Fruit fly (Drosophila melanogaster) whole organism, embryonic: Measurements from ENCODE around the gene CG13053.
A peak's percentile ranks its signal among the peaks of the same experiment; 100 is the strongest.

Experiments used
- Abd-B ChIP-seq: fragments of 200-800 bp; sonication (Bioruptor generic); optimal IDR thresholded peaks from 2 replicates; lab custom pipeline; 2018; ENCODE audit warnings: missing biosample characterization, mild to moderate bottlenecking, missing genetic modification characterization, moderate library complexity
- BtbVII ChIP-seq: fragments of 200-800 bp; sonication (Bioruptor generic); optimal IDR thresholded peaks from 3 replicates; lab custom pipeline; 2017; ENCODE audit warnings: missing biosample characterization, mild to moderate bottlenecking, missing genetic modification characterization
- C15 ChIP-seq: fragments of 200-800 bp; sonication (Bioruptor generic); IDR thresholded peaks from 3 replicates; pipeline ENCODE4 v1.3.6; 2022; ENCODE audit warnings: missing biosample characterization, missing genetic modification characterization
- CG10321 ChIP-seq: fragments of 200-800 bp; sonication (Bioruptor generic); IDR thresholded peaks from 2 replicates; pipeline ENCODE4 v1.3.6; 2022; ENCODE audit warnings: missing biosample characterization, missing genetic modification characterization
- CG10979 ChIP-seq: fragments of 200-800 bp; sonication (Bioruptor generic); optimal IDR thresholded peaks from 2 replicates; lab custom pipeline; 2018; ENCODE audit warnings: missing biosample characterization, mild to moderate bottlenecking, missing genetic modification characterization, moderate library complexity
- CG11247 ChIP-seq: fragments of 200-800 bp; sonication (Bioruptor generic); IDR thresholded peaks from 2 replicates; pipeline ENCODE4 v1.3.6; 2022; ENCODE audit warnings: missing biosample characterization, missing genetic modification characterization
- CG12942 ChIP-seq: fragments of 200-800 bp; sonication (Bioruptor generic); optimal IDR thresholded peaks from 3 replicates; lab custom pipeline; 2016; ENCODE audit warnings: missing biosample characterization, missing genetic modification characterization
- CG13287 ChIP-seq: fragments of 200-800 bp; sonication (Bioruptor generic); IDR thresholded peaks from 2 replicates; pipeline ENCODE4 v1.3.6; 2022; ENCODE audit warnings: missing biosample characterization, missing genetic modification characterization; ENCODE audit not compliant: partially characterized antibody
- CG13296 ChIP-seq: fragments of 200-800 bp; sonication (Bioruptor generic); optimal IDR thresholded peaks from 3 replicates; lab custom pipeline; 2018; ENCODE audit warnings: missing biosample characterization, mild to moderate bottlenecking, missing genetic modification characterization
- CG14860 ChIP-seq: fragments of 200-800 bp; sonication (Bioruptor generic); IDR thresholded peaks from 3 replicates; pipeline ENCODE4 v1.3.6; 2022; ENCODE audit warnings: missing biosample characterization, missing genetic modification characterization; ENCODE audit not compliant: partially characterized antibody
- CG17802 ChIP-seq: fragments of 200-800 bp; sonication (Bioruptor generic); optimal IDR thresholded peaks from 2 replicates; lab custom pipeline; 2018; ENCODE audit warnings: missing biosample characterization, mild to moderate bottlenecking, missing genetic modification characterization, moderate library complexity
- CG2875 ChIP-seq: fragments of 200-800 bp; sonication (Bioruptor generic); optimal IDR thresholded peaks from 2 replicates; lab custom pipeline; 2017; ENCODE audit warnings: missing biosample characterization, mild to moderate bottlenecking, missing genetic modification characterization, missing genetic modification reagents
- CG32767 ChIP-seq: fragments of 200-800 bp; sonication (Bioruptor generic); IDR thresholded peaks from 2 replicates; pipeline ENCODE4 v1.3.6; 2022; ENCODE audit warnings: missing biosample characterization, missing genetic modification characterization
- CG3407 ChIP-seq: fragments of 200-800 bp; sonication (Bioruptor generic); optimal IDR thresholded peaks from 2 replicates; lab custom pipeline; 2018; ENCODE audit warnings: missing biosample characterization, mild to moderate bottlenecking, missing genetic modification characterization
- CG3838 ChIP-seq: fragments of 200-800 bp; sonication (Bioruptor generic); optimal IDR thresholded peaks from 3 replicates; lab custom pipeline; 2016; ENCODE audit warnings: missing biosample characterization, missing genetic modification characterization
- CG42726 ChIP-seq: fragments of 200-800 bp; sonication (Bioruptor generic); IDR thresholded peaks from 2 replicates; pipeline ENCODE4 v1.3.6; 2022; ENCODE audit warnings: missing biosample characterization, missing genetic modification characterization; ENCODE audit not compliant: partially characterized antibody
- CG6654 ChIP-seq: fragments of 200-800 bp; sonication (Bioruptor generic); optimal IDR thresholded peaks from 2 replicates; lab custom pipeline; 2017; ENCODE audit warnings: missing biosample characterization, mild to moderate bottlenecking, missing genetic modification characterization
- CkIIα-i1 ChIP-seq: fragments of 200-800 bp; sonication (Bioruptor generic); IDR thresholded peaks from 2 replicates; pipeline ENCODE4 v1.3.6; 2022; ENCODE audit warnings: missing biosample characterization, missing genetic modification characterization
- ERR ChIP-seq: fragments of 200-800 bp; sonication (Bioruptor generic); optimal IDR thresholded peaks from 2 replicates; lab custom pipeline; 2016; ENCODE audit warnings: missing biosample characterization, missing genetic modification characterization
- Ets97D ChIP-seq: fragments of 200-800 bp; sonication (Bioruptor generic); optimal IDR thresholded peaks from 3 replicates; lab custom pipeline; 2016; ENCODE audit warnings: missing biosample characterization, missing genetic modification characterization
- Fer2 ChIP-seq: fragments of 200-800 bp; sonication (Bioruptor generic); optimal IDR thresholded peaks from 2 replicates; lab custom pipeline; 2018; ENCODE audit warnings: missing biosample characterization, mild to moderate bottlenecking, missing genetic modification characterization, moderate library complexity
- Gug ChIP-seq: fragments of 200-800 bp; sonication (Bioruptor generic); IDR thresholded peaks from 4 replicates; pipeline ENCODE4 v1.3.6; 2022; ENCODE audit warnings: missing biosample characterization, missing genetic modification characterization
- Hr78 ChIP-seq, 2 experiments: fragments of 200-800 bp in 1 of 2; fragments of >200 bp in 1 of 2; sonication (Bioruptor generic) in 1 of 2; optimal IDR thresholded peaks; 2 replicates each; lab custom pipeline; 2017 to 2019; ENCODE audit warnings: missing biosample characterization in 2 of 2, missing genetic modification characterization in 2 of 2, mild to moderate bottlenecking in 1 of 2, moderate library complexity in 1 of 2
- MBD-R2 ChIP-seq: fragments of 200-800 bp; sonication (Bioruptor generic); IDR thresholded peaks from 2 replicates; pipeline ENCODE4 v1.3.6; 2022; ENCODE audit warnings: missing biosample characterization, missing genetic modification characterization
- Nf-YB ChIP-seq: fragments of 200-800 bp; sonication (Bioruptor generic); optimal IDR thresholded peaks from 3 replicates; lab custom pipeline; 2019; ENCODE audit warnings: missing biosample characterization, mild to moderate bottlenecking, missing genetic modification characterization, moderate library complexity
- Sin3A ChIP-seq: fragments of >200 bp; optimal IDR thresholded peaks from 2 replicates; lab custom pipeline; 2018
- Spps ChIP-seq: fragments of 200-800 bp; sonication (Bioruptor generic); optimal IDR thresholded peaks from 2 replicates; lab custom pipeline; 2018; ENCODE audit warnings: missing biosample characterization, mild to moderate bottlenecking, missing genetic modification characterization
- Sry-δ ChIP-seq: fragments of 200-800 bp; sonication (Bioruptor generic); optimal IDR thresholded peaks from 2 replicates; lab custom pipeline; 2016; ENCODE audit warnings: missing biosample characterization, missing genetic modification characterization
- Vsx1 ChIP-seq: fragments of 200-800 bp; sonication (Bioruptor generic); optimal IDR thresholded peaks from 2 replicates; lab custom pipeline; 2017; ENCODE audit warnings: missing biosample characterization, mild to moderate bottlenecking, missing genetic modification characterization, missing genetic modification reagents
- bbx ChIP-seq: fragments of 200-800 bp; sonication (Bioruptor generic); IDR thresholded peaks from 2 replicates; pipeline ENCODE4 v1.3.6; 2022; ENCODE audit warnings: missing biosample characterization, missing genetic modification characterization; ENCODE audit not compliant: partially characterized antibody
- bigmax ChIP-seq: fragments of 200-800 bp; sonication (Bioruptor generic); optimal IDR thresholded peaks from 2 replicates; lab custom pipeline; 2018; ENCODE audit warnings: missing biosample characterization, mild to moderate bottlenecking, missing genetic modification characterization
- cg ChIP-seq: fragments of 200-800 bp; sonication (Bioruptor generic); optimal IDR thresholded peaks from 3 replicates; lab custom pipeline; 2019; ENCODE audit warnings: missing biosample characterization, mild to moderate bottlenecking, missing genetic modification characterization, moderate library complexity
- jigr1 ChIP-seq: fragments of 200-800 bp; sonication (Bioruptor generic); IDR thresholded peaks from 3 replicates; pipeline ENCODE4 v1.3.6; 2022; ENCODE audit warnings: missing biosample characterization, missing genetic modification characterization
- jumu ChIP-seq: fragments of 200-800 bp; sonication (Bioruptor generic); optimal IDR thresholded peaks from 3 replicates; lab custom pipeline; 2016; ENCODE audit warnings: missing biosample characterization, missing genetic modification characterization
- kni ChIP-seq: fragments of 200-800 bp; sonication (Bioruptor generic); optimal IDR thresholded peaks from 3 replicates; lab custom pipeline; 2017; ENCODE audit warnings: mild to moderate bottlenecking, missing biosample characterization, missing genetic modification reagents, missing genetic modification characterization
- lilli ChIP-seq: fragments of 200-800 bp; sonication (Bioruptor generic); optimal IDR thresholded peaks from 3 replicates; lab custom pipeline; 2016; ENCODE audit warnings: missing biosample characterization, missing genetic modification characterization
- lov ChIP-seq, 2 experiments: fragments of 200-800 bp in 1 of 2; fragments of >200 bp in 1 of 2; sonication (Bioruptor generic) in 1 of 2; IDR thresholded peaks in 1 of 2; optimal IDR thresholded peaks in 1 of 2; 2 replicates in 1 of 2; 3 replicates in 1 of 2; pipeline versions ENCODE4 v1.3.6 to Lab custom; 2017 to 2022; ENCODE audit warnings: missing biosample characterization in 1 of 2, missing genetic modification characterization in 1 of 2
- org-1 ChIP-seq: fragments of 200-800 bp; sonication (Bioruptor generic); optimal IDR thresholded peaks from 2 replicates; lab custom pipeline; 2017; ENCODE audit warnings: missing biosample characterization, missing genetic modification characterization
- p53 ChIP-seq: fragments of 200-800 bp; sonication (Bioruptor generic); optimal IDR thresholded peaks from 2 replicates; lab custom pipeline; 2016; ENCODE audit warnings: missing biosample characterization, missing genetic modification characterization
- tll ChIP-seq, 2 experiments: fragments of 200-800 bp in 1 of 2; fragments of >200 bp in 1 of 2; sonication (Bioruptor generic) in 1 of 2; optimal IDR thresholded peaks; 2 replicates each; lab custom pipeline; 2017 to 2019; ENCODE audit warnings: missing biosample characterization in 2 of 2, missing genetic modification characterization in 2 of 2, mild to moderate bottlenecking in 1 of 2, moderate library complexity in 1 of 2
- tna ChIP-seq: fragments of 200-800 bp; sonication (Bioruptor generic); IDR thresholded peaks from 2 replicates; pipeline ENCODE4 v1.3.6; 2022; ENCODE audit warnings: missing biosample characterization, missing genetic modification characterization; ENCODE audit not compliant: partially characterized antibody
- ttk ChIP-seq: fragments of 200-800 bp; sonication (Bioruptor generic); IDR thresholded peaks from 2 replicates; pipeline ENCODE4 v2.1.2; 2022; ENCODE audit warnings: missing biosample characterization, missing genetic modification characterization
- wor ChIP-seq: fragments of 200-800 bp; sonication (Bioruptor generic); IDR thresholded peaks from 2 replicates; pipeline ENCODE4 v1.3.6; 2022; ENCODE audit warnings: missing biosample characterization, missing genetic modification characterization
- z ChIP-seq: fragments of 200-800 bp; sonication (Bioruptor generic); IDR thresholded peaks from 3 replicates; pipeline ENCODE4 v1.3.6; 2022; ENCODE audit warnings: missing biosample characterization, missing genetic modification characterization
- zfh2 ChIP-seq: fragments of 200-800 bp; sonication (Bioruptor generic); optimal IDR thresholded peaks from 2 replicates; lab custom pipeline; 2016; ENCODE audit warnings: missing biosample characterization, missing genetic modification characterization

The CG13053 gene

DNA sequence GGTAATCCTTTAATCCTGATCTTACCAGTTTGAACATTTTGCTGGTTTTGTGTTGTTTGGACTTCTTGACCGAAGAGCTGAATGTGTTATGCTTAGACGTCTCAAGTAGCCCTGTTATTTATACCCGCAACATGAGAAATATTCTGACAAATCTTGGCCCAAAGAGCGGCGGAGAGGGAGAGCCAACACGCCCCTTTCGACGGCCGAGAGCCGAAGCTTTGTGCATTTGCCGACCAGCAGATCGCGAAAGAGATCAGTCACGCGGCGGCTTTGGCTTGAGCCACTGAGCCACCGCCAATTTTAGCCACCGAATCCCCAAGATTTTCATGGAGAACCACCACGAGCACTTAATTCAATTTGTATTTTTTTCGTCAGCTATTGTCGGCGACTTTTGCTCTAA lies 35.9 kb upstream of the CG13053 start, which contains the start of gene CG4962:
TSS of gene CG4962 (minus strand) at position 101 of the 400 bp plus-strand sequence.
- TF ChIP-seq CG11247: no peak
- TF ChIP-seq Hr78 (GFP tag; optimal IDR thresholded peaks at IDR 0.05; lab: Kevin White, UChicago): no peak
- TF ChIP-seq CG14860 (GFP tag; lab: Robert Waterston, UW): no peak
- TF ChIP-seq Spps (tag; lab: Kevin White, UChicago): no peak
- TF ChIP-seq Sry-δ (GFP tag; lab: Kevin White, UChicago): no peak
- TF ChIP-seq CG12942 (GFP tag; lab: Kevin White, UChicago): no peak
- TF ChIP-seq bbx (GFP tag; lab: Robert Waterston, UW): no peak

dm6 chr3L:16291678-16292077 lies 32.2 kb upstream of the CG13053 start:
- TF ChIP-seq z (GFP tag; lab: Robert Waterston, UW) (0 out of 3 replicates have a peak, but pooled peaks have one; percentile 17), Abd-B (GFP tag; lab: Kevin White, UChicago) (peak; percentile 11), CG42726 (GFP tag; lab: Robert Waterston, UW) (0 out of 2 replicates have a peak, but pooled peaks have one; percentile 34), MBD-R2 (GFP tag; lab: Robert Waterston, UW) (no peak), CG3407 (no peak), tna (GFP tag; lab: Robert Waterston, UW) (no peak), Fer2 (tag; lab: Kevin White, UChicago) (no peak), wor (GFP tag; lab: Robert Waterston, UW) (no peak), jumu (no peak), Vsx1 (GFP tag; lab: Kevin White, UChicago) (peak; percentile 49), CG13287 (GFP tag; lab: Robert Waterston, UW) (peak; percentile 10; the same call in 1 of the 2 replicates)
- TF ChIP-seq, all 482 proteins: peak for 5

DNA sequence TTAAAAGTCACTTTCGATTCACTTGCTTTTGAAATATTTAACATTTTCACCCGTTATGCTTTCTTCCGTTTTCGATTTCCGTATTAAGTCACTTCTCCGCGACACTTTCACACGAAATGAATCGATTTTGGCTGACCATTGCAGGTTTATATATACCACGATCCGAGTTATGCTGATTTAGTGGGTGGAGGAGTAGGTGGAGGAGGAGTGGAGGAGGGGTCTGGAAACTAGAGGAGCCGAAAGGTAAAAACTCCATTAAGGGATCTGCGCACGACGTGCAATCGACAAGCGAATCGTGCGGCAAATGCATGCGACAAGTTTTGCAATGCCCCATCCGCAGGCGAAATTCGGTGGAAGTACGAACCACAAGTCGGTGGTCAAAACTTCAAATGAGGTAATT lies 31.3 kb upstream of the CG13053 start, which contains the start of gene CG13045:
TSS of gene CG13045 (minus strand) at position 101 of the 400 bp plus-strand sequence.
- TF ChIP-seq C15 (GFP tag; lab: Robert Waterston, UW) (0 out of 3 replicates have a peak, but pooled peaks have one; percentile 11), CG10321 (GFP tag; lab: Robert Waterston, UW) (no peak), CG32767 (no peak)
- TF ChIP-seq, all 482 proteins: peak for 1

dm6 chr3L:16289067-16289466 lies 29.5 kb upstream of the CG13053 start:
- no peak for TF ChIP-seq Ets97D (GFP tag; lab: Kevin White, UChicago)
- 0 out of 4 replicates have a peak, but pooled peaks have one; percentile 13 for TF ChIP-seq Gug
- no peak for TF ChIP-seq lov (optimal IDR thresholded peaks at IDR 0.05; lab: Kevin White, UChicago)
- TF ChIP-seq lov (GFP tag; IDR thresholded peaks at IDR 0.05; lab: Robert Waterston, UW): no peak
- TF ChIP-seq lilli (GFP tag; lab: Kevin White, UChicago): no peak
- TF ChIP-seq BtbVII (GFP tag; lab: Kevin White, UChicago): no peak
- no peak for TF ChIP-seq zfh2
- no peak for TF ChIP-seq org-1
- no peak for TF ChIP-seq CG3407
- no peak for TF ChIP-seq CkIIα-i1
- no peak for TF ChIP-seq bigmax (GFP tag; lab: Kevin White, UChicago)
- TF ChIP-seq ERR (GFP tag; lab: Kevin White, UChicago): no peak
- TF ChIP-seq kni (GFP tag; lab: Kevin White, UChicago): no peak
- TF ChIP-seq CG6654 (GFP tag; lab: Kevin White, UChicago): no peak
- no peak for TF ChIP-seq tll (GFP tag; optimal IDR thresholded peaks at IDR 0.05; lab: Kevin White, UChicago)
- TF ChIP-seq ttk (GFP tag; lab: Robert Waterston, UW): 0 out of 2 replicates have a peak, but pooled peaks have one; percentile 11
- TF ChIP-seq CG17802: no peak
- no peak for TF ChIP-seq CG3838 (GFP tag; lab: Kevin White, UChicago)
- no peak for TF ChIP-seq CG10979 (tag; lab: Kevin White, UChicago)
- no peak for TF ChIP-seq cg (GFP tag; lab: Kevin White, UChicago)
- no peak for TF ChIP-seq jigr1 (GFP tag; lab: Robert Waterston, UW)
- no peak for TF ChIP-seq Nf-YB (GFP tag; lab: Kevin White, UChicago)
- no peak for TF ChIP-seq p53 (GFP tag; lab: Kevin White, UChicago)
- no peak for TF ChIP-seq CG2875 (GFP tag; lab: Kevin White, UChicago)
- no peak for TF ChIP-seq Sin3A
- TF ChIP-seq CG13296 (GFP tag; lab: Kevin White, UChicago): peak; percentile 39
